Fruit fly (Drosophila melanogaster): ENCODE results near the gene CG9698.
A peak's percentile ranks its signal among the peaks of the same experiment; 100 is the strongest.

Gene CG9698

dm6 chr3R:30531989-30532653, 17.5 kb downstream of the CG9698 start, which contains the start of gene tmod (continued):
- TF ChIP-seq CG14667 (GFP tag; IDR thresholded peaks at IDR 0.05) (no peak), CG10431 (GFP tag; optimal IDR thresholded peaks at IDR 0.05) (no peak), dmrt11E (tag; optimal IDR thresholded peaks at IDR 0.05) (peak; percentile 62), croc (GFP tag; conservative IDR thresholded peaks at IDR 0.05) (peak; percentile 21; the same call in 1 of the 3 replicates), CG14965 (GFP tag; optimal IDR thresholded peaks at IDR 0.05; ENCODE audit: borderline replicate concordance) (no peak), B-H1 (GFP tag; IDR thresholded peaks at IDR 0.05) (no peak), sens (GFP tag) (peak; percentile 91), bab2 (GFP tag; optimal IDR thresholded peaks at IDR 0.05) (no peak), hth (optimal IDR thresholded peaks at IDR 0.05) (no peak), CG15479 (GFP tag; optimal IDR thresholded peaks at IDR 0.05) (no peak), CG7987 (GFP tag; optimal IDR thresholded peaks at IDR 0.05) (no peak), otp (GFP tag; IDR thresholded peaks at IDR 0.05) (no peak), crp (GFP tag; optimal IDR thresholded peaks at IDR 0.05) (no peak), mld (GFP tag; IDR thresholded peaks at IDR 0.05; ENCODE audit: partially characterized antibody) (no peak), Poxn (GFP tag; IDR thresholded peaks at IDR 0.05) (no peak), inv (GFP tag; IDR thresholded peaks at IDR 0.05; ENCODE audit: partially characterized antibody) (no peak), jigr1 (GFP tag; IDR thresholded peaks at IDR 0.05) (no peak), D (optimal IDR thresholded peaks at IDR 0.05) (no peak), D (GFP tag; optimal IDR thresholded peaks at IDR 0.05) (peak; percentile 38), gfzf (GFP tag; optimal IDR thresholded peaks at IDR 0.05) (no peak), nom (GFP tag; optimal IDR thresholded peaks at IDR 0.05) (no peak), CG18262 (tag; optimal IDR thresholded peaks at IDR 0.05) (peak; percentile 65), GATAe (GFP tag; conservative IDR thresholded peaks at IDR 0.05) (no peak), YL-1 (GFP tag; optimal IDR thresholded peaks at IDR 0.05) (no peak), sob (GFP tag; IDR thresholded peaks at IDR 0.05) (peak; percentile 34; the same call in 1 of the 2 replicates), br (optimal IDR thresholded peaks at IDR 0.05) (no peak), esg (GFP tag; conservative IDR thresholded peaks at IDR 0.05) (peak; percentile 34; the same call in 1 of the 2 replicates), CG6791 (GFP tag; IDR thresholded peaks at IDR 0.05; ENCODE audit: partially characterized antibody) (no peak), Sry-δ (GFP tag; optimal IDR thresholded peaks at IDR 0.05) (peak; percentile 1), CG3838 (GFP tag; optimal IDR thresholded peaks at IDR 0.05) (no peak), CG3847 (GFP tag; IDR thresholded peaks at IDR 0.05) (no peak), CG7745 (tag; optimal IDR thresholded peaks at IDR 0.05) (no peak), Hr78 (GFP tag; optimal IDR thresholded peaks at IDR 0.05) (no peak), peb (GFP tag; IDR thresholded peaks at IDR 0.05) (no peak), D19A (tag; optimal IDR thresholded peaks at IDR 0.05) (peak; percentile 54), NK7.1 (GFP tag; optimal IDR thresholded peaks at IDR 0.05) (no peak), cwo (GFP tag; optimal IDR thresholded peaks at IDR 0.05) (no peak), Xbp1 (GFP tag; optimal IDR thresholded peaks at IDR 0.05) (peak; percentile 45), CG7928 (GFP tag; optimal IDR thresholded peaks at IDR 0.05) (no peak), CG10147 (GFP tag; optimal IDR thresholded peaks at IDR 0.05) (peak; percentile 19), schlank (tag; optimal IDR thresholded peaks at IDR 0.05) (no peak), Hr39 (optimal IDR thresholded peaks at IDR 0.05) (no peak), MTF-1 (GFP tag; optimal IDR thresholded peaks at IDR 0.05; ENCODE audit: borderline replicate concordance) (no peak), ash1 (GFP tag; optimal IDR thresholded peaks at IDR 0.05) (no peak), Eip74EF (GFP tag; optimal IDR thresholded peaks at IDR 0.05) (no peak), shn (GFP tag; optimal IDR thresholded peaks at IDR 0.05) (peak; percentile 37), CG7786 (GFP tag; optimal IDR thresholded peaks at IDR 0.05) (no peak), Lpt (GFP tag; optimal IDR thresholded peaks at IDR 0.05) (no peak), cg (GFP tag; optimal IDR thresholded peaks at IDR 0.05) (no peak), Antp (GFP tag; optimal IDR thresholded peaks at IDR 0.05) (peak; percentile 6)

Measured in whole organism, embryonic.